Worm (Caenorhabditis elegans): ENCODE data around the gene taf-6.2.

taf-6.2 gene

DNA sequence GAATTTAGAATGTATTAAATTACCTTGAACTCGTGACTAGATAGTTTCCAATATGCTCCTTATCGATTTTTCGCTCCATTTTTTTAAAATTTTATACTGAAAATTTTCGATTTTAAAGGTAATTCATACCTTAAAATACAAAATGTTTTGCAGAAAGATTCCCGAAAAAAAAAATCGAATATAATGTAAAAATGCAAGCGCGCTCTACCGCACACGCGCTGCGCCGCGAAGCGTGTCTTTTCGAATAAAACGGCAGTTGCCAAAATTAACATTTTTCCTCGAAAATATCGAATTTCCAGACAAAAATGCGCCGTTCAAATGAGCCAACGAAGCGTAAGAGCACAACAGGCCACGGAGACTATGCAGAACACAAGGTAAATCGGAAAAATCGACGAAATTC lies at the start of gene taf-6.2, which contains the start of gene Y37E11AL.3:
Gene taf-6.2 (minus strand): TSS at position 96 of the 400 bp plus-strand sequence.
Gene Y37E11AL.3 (plus strand): TSS at position 298 of the 400 bp plus-strand sequence.
- TF ChIP-seq ceh-83 (GFP tag; optimal IDR thresholded peaks at IDR 0.05) (no peak), elt-1 (tag; optimal IDR thresholded peaks at IDR 0.05; ENCODE audit: borderline replicate concordance, insufficient read depth) (no peak), tbx-8 (GFP tag; optimal IDR thresholded peaks at IDR 0.05) (no peak), elt-3 (tag; optimal IDR thresholded peaks at IDR 0.05) (no peak), flh-1 (GFP tag; optimal IDR thresholded peaks at IDR 0.05) (no peak), lin-32 (GFP tag; optimal IDR thresholded peaks at IDR 0.05) (no peak), lin-13 (tag; optimal IDR thresholded peaks at IDR 0.05) (peak; percentile 46), ceh-43 (GFP tag; optimal IDR thresholded peaks at IDR 0.05) (no peak), unc-39 (tag; optimal IDR thresholded peaks at IDR 0.05) (no peak), ceh-39 (tag; optimal IDR thresholded peaks at IDR 0.05) (peak; percentile 72), sptf-1 (tag; optimal IDR thresholded peaks at IDR 0.05) (no peak), blmp-1 (tag; optimal IDR thresholded peaks at IDR 0.05) (no peak), ces-1 (GFP tag; optimal IDR thresholded peaks at IDR 0.05) (peak; percentile 51), drap-1 (GFP tag; optimal IDR thresholded peaks at IDR 0.05) (no peak), nhr-237 (tag; optimal IDR thresholded peaks at IDR 0.05) (peak; percentile 17), lsy-2 (tag; optimal IDR thresholded peaks at IDR 0.05) (peak; percentile 46), hlh-1 (tag; optimal IDR thresholded peaks at IDR 0.05) (peak; percentile 49), zip-8 (tag; optimal IDR thresholded peaks at IDR 0.05) (no peak), M03D4.4 (tag; optimal IDR thresholded peaks at IDR 0.05) (no peak), bed-3 (GFP tag; optimal IDR thresholded peaks at IDR 0.05) (no peak), mab-5 (tag; optimal IDR thresholded peaks at IDR 0.05) (no peak), snpc-4 (tag; optimal IDR thresholded peaks at IDR 0.05) (no peak), nhr-12 (tag; optimal IDR thresholded peaks at IDR 0.05) (no peak), nhr-28 (tag; optimal IDR thresholded peaks at IDR 0.05) (no peak), ztf-11 (tag; optimal IDR thresholded peaks at IDR 0.05) (no peak), cnd-1 (tag; optimal IDR thresholded peaks at IDR 0.05) (no peak), unc-62 (GFP tag; optimal IDR thresholded peaks at IDR 0.05) (no peak), nhr-2 (tag; optimal IDR thresholded peaks at IDR 0.05) (no peak), sem-2 (GFP tag; optimal IDR thresholded peaks at IDR 0.05) (no peak), ham-2 (GFP tag; optimal IDR thresholded peaks at IDR 0.05) (no peak), pha-4 (tag; optimal IDR thresholded peaks at IDR 0.05) (no peak), nhr-76 (tag; optimal IDR thresholded peaks at IDR 0.05) (no peak), unc-120 (tag; optimal IDR thresholded peaks at IDR 0.05; ENCODE audit: poor library complexity, severe bottlenecking) (no peak), mep-1 (tag; optimal IDR thresholded peaks at IDR 0.05) (peak; percentile 57), mls-2 (tag; optimal IDR thresholded peaks at IDR 0.05) (no peak)

- TF ChIP-seq unc-120 (tag; optimal IDR thresholded peaks at IDR 0.05; ENCODE audit: poor library complexity, severe bottlenecking) (no peak), ceh-83 (GFP tag; optimal IDR thresholded peaks at IDR 0.05) (peak; percentile 49)
Observed at ce11 chrIV:3743748-3744147, 49.2 kb upstream of the taf-6.2 start, which contains the start of gene siah-1. TSS of gene siah-1 (plus strand) at chrIV:3744048.

ce11 chrIV:3742426-3742839 lies 47.9 kb upstream of the taf-6.2 start:
- TF ChIP-seq elt-1 (tag; optimal IDR thresholded peaks at IDR 0.05; ENCODE audit: borderline replicate concordance, insufficient read depth), result no peak
- peak; percentile 0 for TF ChIP-seq nhr-12 (tag; optimal IDR thresholded peaks at IDR 0.05)
- TF ChIP-seq lsy-2 (tag; optimal IDR thresholded peaks at IDR 0.05), result peak; percentile 66
- TF ChIP-seq hlh-1 (tag; optimal IDR thresholded peaks at IDR 0.05), result peak; percentile 93
- peak; percentile 28 for TF ChIP-seq M03D4.4 (tag; optimal IDR thresholded peaks at IDR 0.05)
- peak; percentile 87 for TF ChIP-seq unc-62 (GFP tag; optimal IDR thresholded peaks at IDR 0.05)
- TF ChIP-seq nhr-237 (tag; optimal IDR thresholded peaks at IDR 0.05), result peak; percentile 90
- peak; percentile 59 for TF ChIP-seq cnd-1 (tag; optimal IDR thresholded peaks at IDR 0.05)
- no peak for TF ChIP-seq unc-39 (tag; optimal IDR thresholded peaks at IDR 0.05)
- peak; percentile 56 for TF ChIP-seq unc-120 (tag; optimal IDR thresholded peaks at IDR 0.05; ENCODE audit: poor library complexity, severe bottlenecking)
- peak; percentile 76 for TF ChIP-seq ceh-39 (tag; optimal IDR thresholded peaks at IDR 0.05)
- peak; percentile 19 for TF ChIP-seq tbx-8 (GFP tag; optimal IDR thresholded peaks at IDR 0.05)
- peak; percentile 81 for TF ChIP-seq mep-1 (tag; optimal IDR thresholded peaks at IDR 0.05)
- peak; percentile 77 for TF ChIP-seq ces-1 (GFP tag; optimal IDR thresholded peaks at IDR 0.05)
- TF ChIP-seq drap-1 (GFP tag; optimal IDR thresholded peaks at IDR 0.05), result peak; percentile 25
- peak; percentile 60 for TF ChIP-seq pha-4 (tag; optimal IDR thresholded peaks at IDR 0.05)
- TF ChIP-seq lin-13 (tag; optimal IDR thresholded peaks at IDR 0.05), result no peak
- TF ChIP-seq snpc-4 (tag; optimal IDR thresholded peaks at IDR 0.05), result no peak
